Worm (Caenorhabditis elegans) whole organism, mixed stage, embryonic: ENCODE measurements around the gene T24C4.2.

ENCODE experiments used
- elt-3 ChIP-seq: fragments of 150-350 bp; optimal IDR thresholded peaks from 2 replicates; lab custom pipeline; 2014; ENCODE audit warnings: missing biosample characterization, missing genetic modification characterization
- sem-2 ChIP-seq: fragments of 200-800 bp; sonication (Bioruptor generic); optimal IDR thresholded peaks from 2 replicates; lab custom pipeline; 2018; ENCODE audit warnings: mild to moderate bottlenecking, missing genetic modification characterization, missing compliant biosample characterization
- unc-39 ChIP-seq: fragments of 150-350 bp; optimal IDR thresholded peaks from 2 replicates; lab custom pipeline; 2014; ENCODE audit warnings: missing biosample characterization, missing genetic modification characterization

DNA sequence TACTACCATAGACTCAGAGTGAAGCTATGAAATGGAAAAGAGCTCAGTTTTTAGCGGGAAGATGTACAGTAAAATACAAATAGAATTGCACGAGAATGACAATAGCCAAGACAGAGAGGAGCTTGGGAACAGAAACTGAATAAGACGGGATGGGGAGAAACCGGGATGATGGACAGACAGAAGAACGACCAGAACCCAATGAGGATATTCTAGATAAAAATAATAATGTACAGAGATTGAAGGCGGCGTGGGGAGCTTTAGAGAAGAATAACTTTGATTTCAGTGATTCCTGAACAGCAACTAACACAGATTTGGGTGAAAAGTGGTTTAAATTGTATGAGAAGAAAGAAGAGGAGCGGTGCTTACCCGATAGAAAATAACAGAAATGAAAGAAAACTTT, 11.7 kb upstream of the T24C4.2 start:
- no peak for TF ChIP-seq unc-39
- TF ChIP-seq sem-2 (GFP tag; lab: Kevin White, UChicago), result no peak
- TF ChIP-seq elt-3 (tag; lab: Kevin White, UChicago), result no peak
